Worm (Caenorhabditis elegans): ENCODE data around the gene F02D10.3.

ce11 chrX:13471855-13472254 is 9.4 kb upstream of the F02D10.3 start, which contains the start of gene tre-4:
- no peak for TF ChIP-seq snpc-4 (tag; optimal IDR thresholded peaks at IDR 0.05)
- no peak for TF ChIP-seq nhr-28 (tag; optimal IDR thresholded peaks at IDR 0.05)
- no peak for TF ChIP-seq pqm-1 (tag; optimal IDR thresholded peaks at IDR 0.05)
- no peak for TF ChIP-seq fkh-10 (GFP tag; optimal IDR thresholded peaks at IDR 0.05)
- no peak for TF ChIP-seq mml-1 (tag; optimal IDR thresholded peaks at IDR 0.05)
- TF ChIP-seq egl-5 (tag; optimal IDR thresholded peaks at IDR 0.05) = no peak
